Worm (Caenorhabditis elegans): Measurements from ENCODE around the gene rpc-25.

rpc-25 gene

DNA sequence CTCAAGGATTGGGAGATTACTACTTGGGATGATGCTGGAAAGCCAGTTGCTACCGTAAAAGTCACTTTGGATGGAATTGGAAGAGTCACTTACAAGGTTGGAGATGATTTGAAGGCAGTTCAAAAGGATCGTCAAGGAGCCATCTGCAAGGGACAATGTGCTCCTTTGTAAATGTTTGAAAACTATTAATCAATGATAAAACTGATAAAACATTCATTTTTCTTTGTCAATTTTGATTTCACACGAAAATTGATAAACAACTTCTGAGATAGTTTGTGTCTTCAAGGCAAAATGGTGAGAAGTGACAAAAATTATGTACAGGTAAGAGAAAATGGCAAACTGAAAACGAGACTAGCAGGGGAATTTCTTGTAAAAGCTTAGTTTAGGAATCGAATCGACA lies 4.1 kb downstream of the rpc-25 start:
- no peak for TF ChIP-seq him-1 (tag; optimal IDR thresholded peaks at IDR 0.05)
- no peak for TF ChIP-seq attf-5 (GFP tag; optimal IDR thresholded peaks at IDR 0.05)
- no peak for TF ChIP-seq mes-4 (tag; optimal IDR thresholded peaks at IDR 0.05)
- no peak for TF ChIP-seq madf-10 (tag; optimal IDR thresholded peaks at IDR 0.05)
- TF ChIP-seq madf-6 (GFP tag; IDR thresholded peaks at IDR 0.05) = no peak
- no peak for TF ChIP-seq F39B2.1 (GFP tag; IDR thresholded peaks at IDR 0.05)
- TF ChIP-seq hmg-20 (GFP tag; IDR thresholded peaks at IDR 0.05) = no peak
- no peak for TF ChIP-seq ama-1 (optimal IDR thresholded peaks at IDR 0.05)
- no peak for TF ChIP-seq ama-1 (GFP tag; optimal IDR thresholded peaks at IDR 0.05)
- no peak for TF ChIP-seq F37B4.10 (GFP tag; IDR thresholded peaks at IDR 0.05)

ce11 chrV:10201913-10202312 lies 4.5 kb downstream of the rpc-25 start, which contains the start of gene ZK856.7:
Gene ZK856.7 (plus strand): TSS chrV:10202098.
- TF ChIP-seq snpc-1.3 (tag; optimal IDR thresholded peaks at IDR 0.05; ENCODE audit: insufficient read depth) (no peak), hlh-12 (tag; optimal IDR thresholded peaks at IDR 0.05) (no peak), ama-1 (optimal IDR thresholded peaks at IDR 0.05) (no peak), ama-1 (GFP tag; optimal IDR thresholded peaks at IDR 0.05) (peak in 1 of 2 experiments; percentile 7), ztf-25 (GFP tag; IDR thresholded peaks at IDR 0.05) (no peak)

DNA sequence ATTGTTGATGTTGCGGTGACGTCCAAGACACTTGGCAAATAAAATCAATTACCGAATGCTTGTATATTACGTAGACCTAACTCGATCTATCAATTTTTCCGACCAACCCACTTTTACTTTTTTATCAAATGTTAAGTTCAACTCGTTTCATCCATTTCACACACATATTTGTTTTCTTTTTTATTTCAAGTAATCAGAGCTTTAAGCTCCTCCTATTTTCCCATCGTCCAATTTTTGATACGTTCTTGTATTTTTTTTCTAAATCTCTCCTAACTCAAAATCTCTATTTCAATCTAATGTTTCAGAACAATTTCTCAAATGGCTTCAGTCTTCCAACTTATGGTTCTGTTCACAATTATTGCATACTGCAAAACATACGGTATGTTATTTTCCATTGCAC lies 8.0 kb downstream of the rpc-25 start, which contains the start of gene ZK856.6:
TSS of gene ZK856.6 (plus strand) at position 301 of the 400 bp plus-strand sequence.
- TF ChIP-seq hsf-1 (GFP tag; IDR thresholded peaks at IDR 0.05) (no peak), somi-1 (GFP tag; optimal IDR thresholded peaks at IDR 0.05) (no peak), hlh-26 (GFP tag; conservative IDR thresholded peaks at IDR 0.05) (no peak), snpc-4 (GFP tag; optimal IDR thresholded peaks at IDR 0.05) (no peak), snpc-4 (tag; optimal IDR thresholded peaks at IDR 0.05) (no peak)

- TF ChIP-seq sea-2 (GFP tag; IDR thresholded peaks at IDR 0.05) (no peak), dox-1 (GFP tag; IDR thresholded peaks at IDR 0.05) (no peak), sdz-38 (tag; optimal IDR thresholded peaks at IDR 0.05) (no peak), nhr-80 (tag; optimal IDR thresholded peaks at IDR 0.05) (peak; percentile 23), ztf-28 (GFP tag; IDR thresholded peaks at IDR 0.05) (no peak)
These were observed 15.2 kb downstream of the rpc-25 start for ce11 chrV:10191242-10191641.

ce11 chrV:10190081-10190556 lies 16.3 kb downstream of the rpc-25 start, which contains the start of gene ZK856.5:
Gene ZK856.5 (minus strand): TSS chrV:10190131.
- TF ChIP-seq lsy-27 (tag; optimal IDR thresholded peaks at IDR 0.05; ENCODE audit: borderline replicate concordance, insufficient read depth) (no peak), attf-3 (GFP tag; conservative IDR thresholded peaks at IDR 0.05) (no peak), rcor-1 (GFP tag; IDR thresholded peaks at IDR 0.05) (no peak), F57A8.1 (GFP tag; optimal IDR thresholded peaks at IDR 0.05) (no peak), let-607 (tag; optimal IDR thresholded peaks at IDR 0.05) (peak in 1 of 2 experiments; percentile 16), Y79H2A.3 (GFP tag; conservative IDR thresholded peaks at IDR 0.05) (no peak), nhr-80 (tag; optimal IDR thresholded peaks at IDR 0.05) (peak; percentile 69), zfh-2 (GFP tag; conservative IDR thresholded peaks at IDR 0.05) (no peak), xnd-1 (tag; optimal IDR thresholded peaks at IDR 0.05) (no peak), ztf-3 (GFP tag; optimal IDR thresholded peaks at IDR 0.05) (no peak)

All from whole organism, young adult.